Worm (Caenorhabditis elegans) whole organism, L3 larva: ENCODE measurements around the gene srw-98.
"Not testable (repeated sequence)": the region's sequence is repeated elsewhere in the genome, so short reads cannot be mapped to it uniquely, and the experiment has no call there.

ENCODE experiments used
- ceh-16 ChIP-seq: sonication (generic microtip); optimal IDR thresholded peaks from 2 replicates; lab custom pipeline; 2017; ENCODE audit warnings: missing biosample characterization, missing genetic modification characterization
- ceh-28 ChIP-seq: fragments of 150-350 bp; optimal IDR thresholded peaks from 2 replicates; lab custom pipeline; 2014; ENCODE audit warnings: missing biosample characterization, missing genetic modification reagents, missing genetic modification characterization
- ceh-9 ChIP-seq: sonication (generic microtip); optimal IDR thresholded peaks from 2 replicates; lab custom pipeline; 2018; ENCODE audit warnings: missing biosample characterization, missing genetic modification characterization
- daf-12 ChIP-seq: fragments of 150-350 bp; optimal IDR thresholded peaks from 2 replicates; lab custom pipeline; 2014; ENCODE audit warnings: missing biosample characterization, missing genetic modification reagents, missing genetic modification characterization
- egl-5 ChIP-seq: fragments of 150-350 bp; optimal IDR thresholded peaks from 2 replicates; lab custom pipeline; 2017; ENCODE audit warnings: missing biosample characterization, missing genetic modification reagents, missing genetic modification characterization, inconsistent platforms
- elt-1 ChIP-seq: fragments of 150-350 bp; optimal IDR thresholded peaks from 2 replicates; lab custom pipeline; 2014; ENCODE audit warnings: missing biosample characterization, missing genetic modification characterization
- elt-2 ChIP-seq: sonication (generic microtip); optimal IDR thresholded peaks from 2 replicates; lab custom pipeline; 2016; ENCODE audit warnings: missing genetic modification reagents, mild to moderate bottlenecking, missing genetic modification characterization, missing compliant biosample characterization
- eor-1 ChIP-seq, 2 experiments: fragments of 150-350 bp; optimal IDR thresholded peaks; 2 replicates each; lab custom pipeline; 2014 to 2018; ENCODE audit warnings: missing biosample characterization in 2 of 2, missing genetic modification characterization in 2 of 2
- fos-1 ChIP-seq: fragments of 150-350 bp; optimal IDR thresholded peaks from 2 replicates; lab custom pipeline; 2014; ENCODE audit warnings: missing biosample characterization, missing genetic modification characterization
- hmg-11 ChIP-seq: sonication (generic microtip); optimal IDR thresholded peaks from 2 replicates; lab custom pipeline; 2016; ENCODE audit warnings: missing genetic modification characterization, missing compliant biosample characterization
- jun-1 ChIP-seq: fragments of 150-350 bp; optimal IDR thresholded peaks from 2 replicates; lab custom pipeline; 2014; ENCODE audit warnings: missing biosample characterization, missing genetic modification reagents, missing genetic modification characterization
- lin-15B ChIP-seq: fragments of 150-350 bp; optimal IDR thresholded peaks from 2 replicates; lab custom pipeline; 2014; ENCODE audit warnings: missing biosample characterization, missing genetic modification characterization
- lsy-12 ChIP-seq: sonication (generic microtip); optimal IDR thresholded peaks from 2 replicates; lab custom pipeline; 2016; ENCODE audit warnings: mild to moderate bottlenecking, missing genetic modification characterization, missing compliant biosample characterization
- mdl-1 ChIP-seq: fragments of 150-350 bp; optimal IDR thresholded peaks from 2 replicates; lab custom pipeline; 2014; ENCODE audit warnings: missing biosample characterization, missing genetic modification characterization
- mml-1 ChIP-seq: fragments of 150-350 bp; sonication (generic microtip); optimal IDR thresholded peaks from 3 replicates; lab custom pipeline; 2014; ENCODE audit warnings: missing biosample characterization, missing genetic modification characterization
- nhr-11 ChIP-seq: fragments of 150-350 bp; optimal IDR thresholded peaks from 2 replicates; lab custom pipeline; 2014; ENCODE audit warnings: missing biosample characterization, missing genetic modification characterization
- nhr-12 ChIP-seq: fragments of 150-350 bp; optimal IDR thresholded peaks from 2 replicates; lab custom pipeline; 2014; ENCODE audit warnings: missing biosample characterization, missing genetic modification characterization
- nhr-23 ChIP-seq: fragments of 150-350 bp; optimal IDR thresholded peaks from 2 replicates; lab custom pipeline; 2014; ENCODE audit warnings: missing biosample characterization, missing genetic modification reagents, missing genetic modification characterization
- nhr-25 ChIP-seq: sonication (generic microtip); optimal IDR thresholded peaks from 2 replicates; lab custom pipeline; 2017; ENCODE audit warnings: missing biosample characterization, missing genetic modification characterization
- nhr-43 ChIP-seq: sonication (generic microtip); optimal IDR thresholded peaks from 2 replicates; lab custom pipeline; 2016; ENCODE audit warnings: mild to moderate bottlenecking, missing genetic modification characterization, missing compliant biosample characterization; ENCODE audit not compliant: poor library complexity, severe bottlenecking
- nhr-67 ChIP-seq: fragments of 150-350 bp; optimal IDR thresholded peaks from 2 replicates; lab custom pipeline; 2014; ENCODE audit warnings: missing biosample characterization, missing genetic modification characterization
- pqm-1 ChIP-seq: fragments of 150-350 bp; optimal IDR thresholded peaks from 2 replicates; lab custom pipeline; 2017; ENCODE audit warnings: missing biosample characterization, missing genetic modification characterization, inconsistent platforms
- tbx-2 ChIP-seq: sonication (generic microtip); optimal IDR thresholded peaks from 2 replicates; lab custom pipeline; 2016; ENCODE audit warnings: mild to moderate bottlenecking, missing genetic modification characterization, missing compliant biosample characterization
- unc-62 ChIP-seq: fragments of 150-350 bp; sonication (generic microtip); optimal IDR thresholded peaks from 4 replicates; lab custom pipeline; 2014; ENCODE audit warnings: missing biosample characterization, missing genetic modification reagents, missing genetic modification characterization
- ztf-11 ChIP-seq: fragments of 150-350 bp; optimal IDR thresholded peaks from 2 replicates; lab custom pipeline; 2014; ENCODE audit warnings: missing biosample characterization, missing genetic modification characterization

The srw-98 gene

DNA sequence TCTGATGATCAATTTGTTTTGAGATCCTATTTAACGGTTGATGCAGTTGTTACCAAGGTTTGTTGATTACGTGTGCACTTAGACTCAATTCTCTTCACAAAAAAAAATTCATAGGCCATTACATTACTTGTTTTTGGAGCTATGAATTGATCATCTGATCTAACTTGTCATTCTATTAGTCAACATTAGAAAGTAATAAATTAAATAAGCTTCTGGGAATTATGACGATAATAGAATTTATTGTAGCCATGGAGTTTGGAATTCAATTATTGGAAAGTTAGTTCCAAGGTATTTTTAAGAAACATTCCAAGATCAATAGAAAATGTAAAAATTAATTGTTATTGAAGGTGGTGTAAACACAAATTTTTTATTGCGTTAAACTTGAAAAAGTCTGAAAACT is 40.1 kb upstream of the srw-98 start:
- no peak for TF ChIP-seq unc-62 (GFP tag; lab: Kevin White, UChicago)
- TF ChIP-seq, all 47 proteins: peak for 0

DNA sequence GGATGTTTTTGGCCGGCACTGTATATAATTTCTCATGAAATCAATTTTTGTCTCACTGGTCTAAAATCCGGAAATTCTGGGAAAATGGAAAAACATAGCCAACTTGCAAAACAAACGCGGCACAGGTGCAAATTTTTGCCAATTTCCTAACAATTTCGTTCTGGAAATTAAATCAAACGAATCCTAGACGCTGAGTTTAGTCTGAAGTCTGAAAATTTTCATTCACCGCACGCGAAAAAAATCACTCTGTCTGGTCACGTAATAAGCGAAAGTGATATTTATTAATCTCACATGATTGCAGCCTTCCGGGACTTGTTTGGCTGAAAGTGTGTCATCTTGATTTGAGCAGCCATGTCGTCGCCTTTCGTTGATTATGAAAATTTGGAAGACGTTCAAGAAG is 38.8 kb upstream of the srw-98 start, which contains the start of gene srw-103:
srw-103 (plus strand) TSS at position 301 of the 400 bp plus-strand sequence.
- TF ChIP-seq ceh-9, result no peak
- TF ChIP-seq tbx-2 (tag; lab: Kevin White, UChicago), result no peak
- TF ChIP-seq, all 47 proteins: peak for 0

DNA sequence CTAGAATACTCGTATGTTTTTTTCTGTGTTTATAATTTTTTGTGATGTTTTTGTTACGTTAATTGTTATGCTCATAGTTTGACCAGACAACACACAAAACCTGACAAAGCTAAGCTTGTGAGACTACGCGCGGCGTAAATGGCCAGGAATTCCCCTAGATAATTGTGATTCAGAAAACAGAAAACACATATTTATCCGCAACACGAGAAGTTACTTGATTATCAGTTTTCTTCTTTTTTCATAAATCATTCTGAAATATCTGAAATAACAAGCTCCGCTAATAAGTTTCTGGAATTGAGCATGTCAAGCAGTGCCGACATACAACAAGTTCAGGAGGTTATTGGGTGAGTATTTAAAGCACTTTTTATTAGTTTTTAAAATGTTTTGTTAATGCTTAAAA is 32.8 kb upstream of the srw-98 start, which contains the start of gene srw-100:
srw-100 (plus strand) TSS at position 301 of the 400 bp plus-strand sequence.
- TF ChIP-seq ztf-11, result no peak
- no peak for TF ChIP-seq daf-12 (tag; lab: Kevin White, UChicago)
- TF ChIP-seq nhr-43 (tag; lab: Kevin White, UChicago), result no peak
- TF ChIP-seq ceh-16, result no peak
- TF ChIP-seq tbx-2 (tag; lab: Kevin White, UChicago), result no peak
- TF ChIP-seq unc-62 (GFP tag; lab: Kevin White, UChicago), result no peak
- TF ChIP-seq ceh-28 (tag; lab: Kevin White, UChicago), result no peak
- no peak for TF ChIP-seq nhr-23 (tag; lab: Kevin White, UChicago)
- TF ChIP-seq fos-1, result no peak
- TF ChIP-seq egl-5 (tag; lab: Kevin White, UChicago), result no peak
- no peak for TF ChIP-seq hmg-11

DNA sequence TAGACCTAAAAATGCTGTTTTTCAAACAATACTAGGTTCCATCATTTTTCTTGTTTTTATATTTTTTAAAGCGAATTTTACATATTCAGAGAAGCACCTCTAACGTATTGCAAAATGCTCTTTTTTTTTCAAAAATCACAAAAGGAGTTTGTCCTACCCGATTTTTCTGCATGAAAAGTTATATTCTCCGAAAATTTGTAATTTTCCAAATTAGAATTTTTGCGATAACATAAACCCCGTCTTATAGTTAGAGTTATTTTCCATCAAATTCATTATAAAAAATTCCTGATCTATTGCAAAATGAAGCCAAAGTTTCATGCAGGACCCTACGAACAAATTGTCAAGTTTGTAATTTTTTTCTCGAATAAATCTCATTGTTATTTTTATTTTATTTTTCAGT is 30.3 kb upstream of the srw-98 start, which contains the start of gene srw-99:
srw-99 (plus strand) TSS at position 301 of the 400 bp plus-strand sequence.
- no peak for TF ChIP-seq jun-1 (tag; lab: Kevin White, UChicago)

DNA sequence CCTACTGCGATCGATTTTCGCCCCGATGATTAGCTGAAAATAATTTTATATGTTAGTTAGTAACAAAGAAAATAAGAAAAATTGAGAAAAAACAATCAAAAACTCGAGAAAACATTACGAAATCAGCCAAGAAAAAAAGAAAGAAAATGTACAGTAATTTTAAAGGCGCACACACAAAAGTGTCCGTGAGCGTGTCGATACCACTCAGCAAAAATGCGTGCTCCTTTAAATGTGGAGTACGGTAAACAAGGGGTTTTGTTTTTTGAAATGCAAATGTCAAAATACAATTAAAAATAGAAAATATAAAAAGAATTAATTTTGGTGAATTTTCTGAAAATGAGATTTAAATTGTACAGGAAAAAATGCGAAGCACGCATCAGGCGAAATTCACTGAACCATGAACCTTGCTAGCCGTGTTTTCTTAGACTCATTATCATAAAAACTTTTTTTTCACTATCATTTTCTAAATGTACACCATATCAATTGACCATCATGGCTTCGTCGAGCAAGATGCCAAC is 23.5 kb upstream of the srw-98 start, which contains the start of gene srw-90:
srw-90 (plus strand) TSS at position 468 of the 518 bp plus-strand sequence.
- TF ChIP-seq lsy-12, result no peak

DNA sequence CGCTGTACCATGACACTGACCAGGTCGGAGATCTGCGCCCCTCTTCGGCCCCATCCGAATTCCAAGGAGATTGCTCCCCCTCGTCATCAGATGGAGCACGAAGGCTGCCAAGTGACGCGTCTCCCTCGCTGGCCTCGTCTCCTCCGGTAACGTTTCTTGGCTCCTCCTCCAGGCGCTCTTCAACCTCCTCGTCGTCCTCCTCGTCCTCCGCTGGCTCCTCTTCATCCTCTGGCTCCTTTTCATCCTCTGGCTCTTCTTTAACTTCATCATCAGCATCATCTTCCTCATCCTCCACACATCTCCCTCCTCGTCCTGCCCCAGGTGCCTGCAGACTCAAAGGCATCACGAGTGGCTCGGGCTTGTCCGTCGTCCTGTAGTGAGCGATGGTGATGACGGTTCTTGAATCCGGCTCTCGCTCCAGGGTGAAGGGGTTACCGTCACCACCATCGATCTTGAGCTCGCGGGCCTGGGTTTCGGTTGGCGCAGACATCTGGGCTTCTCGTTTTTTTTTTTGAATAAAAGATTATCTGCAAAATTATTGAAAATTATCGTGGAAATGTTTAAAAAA is 21.2 kb upstream of the srw-98 start:
- no peak for TF ChIP-seq eor-1 (tag; optimal IDR thresholded peaks at IDR 0.05; lab: Kevin White, UChicago)
- no peak for TF ChIP-seq ceh-16
- no peak for TF ChIP-seq pqm-1 (tag; lab: Kevin White, UChicago)
- no peak for TF ChIP-seq ztf-11
- TF ChIP-seq tbx-2 (tag; lab: Kevin White, UChicago), result no peak
- TF ChIP-seq nhr-67 (tag; lab: Kevin White, UChicago), result no peak

DNA sequence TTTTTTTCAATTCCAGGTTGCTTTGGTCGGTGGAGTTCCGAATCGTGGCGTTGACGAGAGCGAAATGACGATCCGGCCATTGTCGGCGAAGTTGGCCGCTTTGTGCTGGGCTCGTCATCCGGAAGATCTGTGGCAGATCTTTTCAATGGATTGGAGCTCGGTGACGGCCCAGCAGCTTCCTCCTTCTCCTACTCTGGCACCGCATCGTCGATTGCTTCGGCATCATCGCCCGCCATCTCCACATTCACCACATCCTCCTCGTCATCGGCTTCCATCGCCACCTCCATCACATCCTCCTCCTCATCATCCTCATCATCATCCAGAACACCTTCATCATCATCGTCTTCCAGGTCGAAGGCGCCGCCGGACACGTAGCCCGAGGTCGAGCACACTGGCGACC is 20.3 kb upstream of the srw-98 start:
- TF ChIP-seq elt-2 (tag; lab: Kevin White, UChicago) (no peak), jun-1 (tag; lab: Kevin White, UChicago) (no peak), nhr-11 (tag; lab: Kevin White, UChicago) (no peak), ceh-28 (tag; lab: Kevin White, UChicago) (no peak), egl-5 (tag; lab: Kevin White, UChicago) (no peak), mdl-1 (tag; lab: Kevin White, UChicago) (no peak), mml-1 (tag; lab: Kevin White, UChicago) (no peak), ceh-16 (no peak), lin-15B (tag; lab: Kevin White, UChicago) (no peak), nhr-25 (tag; lab: Kevin White, UChicago) (no peak)

DNA sequence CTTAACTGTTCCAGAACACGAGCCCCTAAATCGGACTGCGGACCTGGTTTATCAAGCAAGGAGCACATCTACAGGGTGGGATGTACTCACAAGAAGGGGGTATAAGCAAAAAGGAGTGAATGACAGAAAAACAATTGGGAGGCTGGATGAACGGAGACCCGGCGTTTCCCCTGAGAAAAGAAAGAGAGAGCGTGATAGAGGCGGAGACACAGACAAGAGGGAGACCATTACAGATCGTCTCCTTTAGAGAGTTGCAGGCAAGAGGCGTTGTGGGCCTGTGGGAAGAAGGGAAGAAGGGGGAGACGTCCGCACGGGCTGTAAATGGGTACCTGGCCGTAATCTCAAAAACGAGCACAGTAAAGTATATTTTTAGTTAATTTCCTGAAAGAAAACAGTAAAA is 15.7 kb upstream of the srw-98 start, which contains the start of gene Y46H3C.7:
Y46H3C.7 (minus strand) TSS at position 147 of the 400 bp plus-strand sequence.
- TF ChIP-seq nhr-25, nhr-12, elt-1 (tag; lab: Kevin White, UChicago): not testable (repeated sequence)
- TF ChIP-seq, all 47 proteins: peak for 0; not testable (repeated sequence) for 47
